Fruit fly (Drosophila melanogaster): ENCODE data around the gene eIF4E1.

eIF4E1 gene

DNA sequence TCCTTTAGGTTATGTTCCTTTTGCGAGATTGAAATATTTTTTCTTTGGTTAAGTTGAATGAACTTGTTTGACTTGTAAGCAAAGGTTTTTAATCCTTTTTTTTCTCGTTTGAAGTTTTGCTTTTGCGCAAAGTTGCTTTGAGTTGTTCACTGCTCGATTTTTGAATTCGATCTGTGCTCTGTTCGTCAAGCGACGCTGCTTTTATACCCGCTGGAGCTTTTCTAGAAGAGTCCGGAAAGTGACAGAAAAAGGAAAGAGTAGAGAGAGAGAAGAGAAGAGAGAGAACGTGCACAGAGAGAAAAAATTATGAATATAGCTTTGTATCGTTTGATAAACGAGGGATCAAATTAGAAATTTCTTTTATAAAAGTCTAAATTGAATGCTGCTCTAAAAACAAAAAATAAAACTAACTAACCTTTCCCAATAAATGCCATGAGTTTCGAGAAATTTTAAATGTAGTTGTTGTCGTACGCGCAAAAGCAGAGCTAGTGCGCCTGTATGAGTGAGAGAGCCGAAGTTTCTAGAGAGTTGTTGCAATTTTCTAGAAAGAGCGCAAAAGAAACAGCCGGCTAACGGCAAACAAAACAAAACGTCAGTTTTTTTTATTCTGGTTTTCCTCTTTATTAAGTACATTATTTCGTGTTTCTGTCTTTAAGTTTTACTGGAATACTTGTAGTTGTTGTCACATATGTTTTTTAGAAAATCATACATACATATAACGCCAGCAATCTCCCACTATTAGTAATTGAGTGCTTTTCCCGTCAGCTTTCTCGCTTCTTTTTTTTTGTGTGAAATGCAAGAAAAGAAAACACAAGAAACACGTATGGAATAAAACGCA, 24.8 kb downstream of the eIF4E1 start, which contains the start of gene Hsp26 (continued):
- TF ChIP-seq Dek (tag; optimal IDR thresholded peaks at IDR 0.05) = peak; percentile 70
- peak; percentile 86 for TF ChIP-seq CG14050 (GFP tag; IDR thresholded peaks at IDR 0.05)
- no peak for TF ChIP-seq hbn (GFP tag; IDR thresholded peaks at IDR 0.05; ENCODE audit: partially characterized antibody)
- peak; percentile 68; the same call in 1 of the 2 replicates for TF ChIP-seq E2f2 (GFP tag; IDR thresholded peaks at IDR 0.05)
- TF ChIP-seq CG1832 (GFP tag; optimal IDR thresholded peaks at IDR 0.05) = no peak
- TF ChIP-seq CG12391 (tag; optimal IDR thresholded peaks at IDR 0.05) = peak; percentile 90
- peak; percentile 54 for TF ChIP-seq trem (tag; optimal IDR thresholded peaks at IDR 0.05)
- no peak for TF ChIP-seq CG9215 (GFP tag; IDR thresholded peaks at IDR 0.05)
- no peak; the same call in 1 of the 2 replicates for TF ChIP-seq Bgb (GFP tag; IDR thresholded peaks at IDR 0.05; ENCODE audit: partially characterized antibody)
- peak; percentile 67 for TF ChIP-seq CG4820 (GFP tag; optimal IDR thresholded peaks at IDR 0.05)
- TF ChIP-seq vvl (GFP tag; IDR thresholded peaks at IDR 0.05) = peak; percentile 96
- peak; percentile 61 for TF ChIP-seq CG9932 (GFP tag; IDR thresholded peaks at IDR 0.05)
- peak; percentile 83 for TF ChIP-seq bab2 (GFP tag; optimal IDR thresholded peaks at IDR 0.05)
- peak; percentile 70 for TF ChIP-seq vfl (GFP tag; optimal IDR thresholded peaks at IDR 0.05)
- TF ChIP-seq tin (GFP tag; optimal IDR thresholded peaks at IDR 0.05) = peak; percentile 65
- TF ChIP-seq Hmr (GFP tag; optimal IDR thresholded peaks at IDR 0.05) = peak; percentile 86
- peak; percentile 43; the same call in 2 of the 4 replicates for TF ChIP-seq Gug (GFP tag; IDR thresholded peaks at IDR 0.05)
- peak; percentile 87 for TF ChIP-seq Camta (GFP tag; optimal IDR thresholded peaks at IDR 0.05)
- no peak for TF ChIP-seq Lpt (GFP tag; optimal IDR thresholded peaks at IDR 0.05)
- TF ChIP-seq Atf3 (GFP tag; optimal IDR thresholded peaks at IDR 0.05) = peak; percentile 80
- TF ChIP-seq tap (tag; optimal IDR thresholded peaks at IDR 0.05) = peak; percentile 71
- peak; percentile 89 for TF ChIP-seq CG17829 (tag; optimal IDR thresholded peaks at IDR 0.05)
- TF ChIP-seq CG32767 (GFP tag; IDR thresholded peaks at IDR 0.05) = peak; percentile 86
- TF ChIP-seq HHEX (GFP tag; optimal IDR thresholded peaks at IDR 0.05) = peak; percentile 72
- TF ChIP-seq gro (GFP tag; optimal IDR thresholded peaks at IDR 0.05) = peak; percentile 80
- no peak for TF ChIP-seq pzg (GFP tag; optimal IDR thresholded peaks at IDR 0.05)
- TF ChIP-seq CG13123 (GFP tag; optimal IDR thresholded peaks at IDR 0.05) = peak; percentile 64
- TF ChIP-seq CG3281 (GFP tag; optimal IDR thresholded peaks at IDR 0.05) = peak; percentile 84
- TF ChIP-seq CG18011 (GFP tag; optimal IDR thresholded peaks at IDR 0.05) = peak; percentile 62
- peak; percentile 49 for TF ChIP-seq CG4707 (GFP tag; optimal IDR thresholded peaks at IDR 0.05)
- peak; percentile 70 for TF ChIP-seq Ssrp (tag; optimal IDR thresholded peaks at IDR 0.05)
- peak; percentile 74 for TF ChIP-seq CG18619 (GFP tag; optimal IDR thresholded peaks at IDR 0.05)
- TF ChIP-seq Eip74EF (GFP tag; optimal IDR thresholded peaks at IDR 0.05) = peak in 1 of 2 experiments; percentile 80
- peak; percentile 89 for TF ChIP-seq CG7556 (GFP tag; optimal IDR thresholded peaks at IDR 0.05)
- peak; percentile 77 for TF ChIP-seq maf-S (GFP tag; optimal IDR thresholded peaks at IDR 0.05)
- peak; percentile 55 for TF ChIP-seq emc (GFP tag; optimal IDR thresholded peaks at IDR 0.05)
- peak; percentile 99 for TF ChIP-seq sens (GFP tag)
- no peak for TF ChIP-seq H15 (GFP tag; IDR thresholded peaks at IDR 0.05)
- TF ChIP-seq toy (GFP tag; IDR thresholded peaks at IDR 0.05) = no peak
- TF ChIP-seq pan (optimal IDR thresholded peaks at IDR 0.05) = no peak
- TF ChIP-seq pan (GFP tag; optimal IDR thresholded peaks at IDR 0.05 in 1 of 2, IDR thresholded peaks at IDR 0.05 in 1 of 2) = peak in 1 of 2 experiments; percentile 89
- TF ChIP-seq trh (GFP tag; optimal IDR thresholded peaks at IDR 0.05) = peak; percentile 48
- peak; percentile 83 for TF ChIP-seq CG7786 (GFP tag; optimal IDR thresholded peaks at IDR 0.05)
- peak; percentile 82 for TF ChIP-seq CG9609 (GFP tag; optimal IDR thresholded peaks at IDR 0.05)
- TF ChIP-seq CG18599 (GFP tag; optimal IDR thresholded peaks at IDR 0.05) = peak; percentile 84
- no peak for TF ChIP-seq sr (GFP tag; IDR thresholded peaks at IDR 0.05)
- no peak for TF ChIP-seq z (GFP tag; IDR thresholded peaks at IDR 0.05)
- 0 out of 3 replicates have a peak, but pooled peaks have one; percentile 29 for TF ChIP-seq CG11560 (tag; IDR thresholded peaks at IDR 0.05)
- no peak for TF ChIP-seq abd-A (tag; optimal IDR thresholded peaks at IDR 0.05)
